Worm (Caenorhabditis elegans) whole organism, L4/young adult: ENCODE results near the gene K06B4.4.
"Not testable (repeated sequence)": the region's sequence is repeated elsewhere in the genome, so short reads cannot be mapped to it uniquely, and the experiment has no call there.

ENCODE experiments used
- W03F9.2 ChIP-seq: fragments of 150-350 bp; optimal IDR thresholded peaks from 2 replicates; lab custom pipeline; 2014; ENCODE audit warnings: missing biosample characterization, missing genetic modification characterization
- dao-5 ChIP-seq: sonication (generic microtip); optimal IDR thresholded peaks from 2 replicates; lab custom pipeline; 2016; ENCODE audit warnings: missing genotype, missing genetic modification characterization, moderate library complexity, missing compliant biosample characterization
- him-1 ChIP-seq: sonication (generic microtip); optimal IDR thresholded peaks from 2 replicates; lab custom pipeline; 2016; ENCODE audit warnings: missing genotype, missing genetic modification reagents, missing genetic modification characterization, missing compliant biosample characterization

Gene K06B4.4

ce11 chrV:15661580-15661979 is 7.4 kb upstream of the K06B4.4 start:
- TF ChIP-seq W03F9.2 (no peak), him-1 (tag; lab: Kevin White, UChicago) (no peak), dao-5 (no peak)

ce11 chrV:15664053-15664661 is 4.8 kb upstream of the K06B4.4 start:
- no peak for TF ChIP-seq dao-5
- no peak for TF ChIP-seq W03F9.2
- no peak for TF ChIP-seq him-1 (tag; lab: Kevin White, UChicago)

- TF ChIP-seq dao-5 (no peak), him-1 (tag; lab: Kevin White, UChicago) (no peak), W03F9.2 (no peak)
Measured at ce11 chrV:15666718-15667117, 2.3 kb upstream of the K06B4.4 start.

ce11 chrV:15668200-15668599 is 770 bp upstream of the K06B4.4 start, which contains the start of gene F53E4.1:
F53E4.1 (minus strand) TSS chrV:15668300.
- not testable (repeated sequence) for TF ChIP-seq W03F9.2; him-1 (tag; lab: Kevin White, UChicago); dao-5

ce11 chrV:15670139-15670538 is 1.2 kb downstream of the K06B4.4 start, which contains the start of gene K06B4.15:
K06B4.15 (plus strand) TSS chrV:15670439.
- TF ChIP-seq dao-5; him-1 (tag; lab: Kevin White, UChicago); W03F9.2: not testable (repeated sequence)

ce11 chrV:15673707-15674106 is 4.7 kb downstream of the K06B4.4 start, which contains the start of gene nhr-51:
nhr-51 (plus strand) TSS chrV:15674007.
- no peak for TF ChIP-seq W03F9.2
- TF ChIP-seq him-1 (tag; lab: Kevin White, UChicago) = no peak
- no peak for TF ChIP-seq dao-5

- TF ChIP-seq dao-5 = no peak
- no peak for TF ChIP-seq him-1 (tag; lab: Kevin White, UChicago)
- TF ChIP-seq W03F9.2 = no peak
Measured at ce11 chrV:15674899-15675298, 5.9 kb downstream of the K06B4.4 start.

ce11 chrV:15677222-15677621 is 8.3 kb downstream of the K06B4.4 start, which contains the start of gene nhr-52:
nhr-52 (plus strand) TSS chrV:15677522.
- no peak for TF ChIP-seq him-1 (tag; lab: Kevin White, UChicago)
- no peak for TF ChIP-seq W03F9.2
- no peak for TF ChIP-seq dao-5

ce11 chrV:15685599-15685998 is 16.6 kb downstream of the K06B4.4 start, which contains the start of gene nhr-196:
nhr-196 (plus strand) TSS chrV:15685716.
- TF ChIP-seq W03F9.2 = no peak
- TF ChIP-seq dao-5 = no peak
- no peak for TF ChIP-seq him-1 (tag; lab: Kevin White, UChicago)

- no peak for TF ChIP-seq W03F9.2
- no peak for TF ChIP-seq him-1 (tag; lab: Kevin White, UChicago)
- no peak for TF ChIP-seq dao-5
Measured at ce11 chrV:15687660-15688059, 18.7 kb downstream of the K06B4.4 start, which contains the start of gene nhr-197. nhr-197 (plus strand) TSS chrV:15687960.

ce11 chrV:15689952-15690351 is 21.0 kb downstream of the K06B4.4 start, which contains the start of gene nhr-268:
nhr-268 (plus strand) TSS chrV:15690252.
- TF ChIP-seq dao-5 = no peak
- no peak for TF ChIP-seq him-1 (tag; lab: Kevin White, UChicago)
- TF ChIP-seq W03F9.2 = no peak

ce11 chrV:15693682-15694081 is 24.7 kb downstream of the K06B4.4 start, which contains the start of gene nhr-198:
nhr-198 (plus strand) TSS chrV:15693994.
- TF ChIP-seq W03F9.2 = no peak
- TF ChIP-seq dao-5 = no peak
- TF ChIP-seq him-1 (tag; lab: Kevin White, UChicago) = no peak

- TF ChIP-seq him-1 (tag; lab: Kevin White, UChicago) (no peak), W03F9.2 (no peak), dao-5 (no peak)
Measured at ce11 chrV:15698099-15698498, 29.1 kb downstream of the K06B4.4 start, which contains the start of gene srx-29. srx-29 (minus strand) TSS chrV:15698199.

- TF ChIP-seq dao-5 = no peak
- TF ChIP-seq him-1 (tag; lab: Kevin White, UChicago) = no peak
- TF ChIP-seq W03F9.2 = no peak
Measured at ce11 chrV:15699799-15700198, 30.8 kb downstream of the K06B4.4 start, which contains the start of gene nhr-199. nhr-199 (minus strand) TSS chrV:15699899.

- TF ChIP-seq W03F9.2 (no peak), him-1 (tag; lab: Kevin White, UChicago) (no peak), dao-5 (no peak)
Measured at ce11 chrV:15702263-15702662, 33.3 kb downstream of the K06B4.4 start, which contains the start of gene nhr-53. nhr-53 (minus strand) TSS chrV:15702363.
